Fruit fly (Drosophila melanogaster): ENCODE results near the gene Sod1.

DNA sequence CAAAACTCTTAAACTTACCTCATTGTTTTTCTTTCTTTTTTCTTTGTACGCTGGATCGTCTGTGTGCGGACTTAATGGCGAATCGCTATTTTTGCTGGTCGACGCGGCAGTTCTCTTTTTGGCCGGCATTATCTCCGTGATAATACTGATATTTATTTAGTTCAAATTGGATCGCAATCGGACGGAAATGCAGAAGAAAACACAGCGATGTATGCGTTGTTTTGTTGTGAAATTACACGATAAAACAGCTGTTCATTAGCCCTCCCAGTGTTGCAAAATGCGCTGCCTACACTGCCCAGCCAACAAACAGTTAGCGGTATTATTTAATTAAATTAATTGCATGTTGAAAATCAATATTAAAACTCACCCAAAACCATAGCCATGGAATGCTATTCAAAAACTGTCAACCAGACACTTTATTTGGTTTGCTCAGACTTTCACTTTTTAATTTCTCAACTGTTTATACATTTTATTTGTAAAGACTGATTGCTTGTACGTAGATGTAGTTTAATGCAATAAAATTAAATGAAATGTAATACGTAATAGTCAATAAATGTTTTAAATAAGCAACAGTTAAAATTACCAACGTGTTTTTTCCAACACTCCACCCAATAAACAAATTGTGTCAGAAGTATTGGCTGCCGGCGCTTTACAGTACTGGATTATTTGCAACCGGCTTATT, 15.4 kb downstream of the Sod1 start, which contains the start of the genes Irbp18 and APP-BP1:
- TF ChIP-seq rn (GFP tag; IDR thresholded peaks at IDR 0.05), result peak; percentile 77
- TF ChIP-seq CG9948 (tag; optimal IDR thresholded peaks at IDR 0.05), result peak; percentile 91
- TF ChIP-seq CG10348 (GFP tag; IDR thresholded peaks at IDR 0.05), result peak; percentile 72
- TF ChIP-seq CG15710 (tag; optimal IDR thresholded peaks at IDR 0.05), result peak; percentile 90
- TF ChIP-seq D1 (tag; optimal IDR thresholded peaks at IDR 0.05), result peak; percentile 89
- TF ChIP-seq gl (tag; optimal IDR thresholded peaks at IDR 0.05), result peak; percentile 80
- TF ChIP-seq fd96Ca (GFP tag; IDR thresholded peaks at IDR 0.05), result peak; percentile 91
- TF ChIP-seq EcR (GFP tag; optimal IDR thresholded peaks at IDR 0.05), result no peak
- no peak for TF ChIP-seq CG13204 (GFP tag; optimal IDR thresholded peaks at IDR 0.05)
- TF ChIP-seq Pif1B (GFP tag; optimal IDR thresholded peaks at IDR 0.05), result peak; percentile 94
- TF ChIP-seq Pif1A (GFP tag; optimal IDR thresholded peaks at IDR 0.05), result peak; percentile 96
- peak; percentile 89 for TF ChIP-seq CG17806 (tag; optimal IDR thresholded peaks at IDR 0.05)

Data from whole organism, pupa.